Worm (Caenorhabditis elegans) whole organism, mixed stage, embryonic: ENCODE results near the gene R09E12.9.

Source experiments
- M03D4.4 ChIP-seq: sonication (generic microtip); optimal IDR thresholded peaks from 2 replicates; lab custom pipeline; 2017; ENCODE audit warnings: mild to moderate bottlenecking, missing genetic modification characterization, missing compliant biosample characterization
- blmp-1 ChIP-seq: fragments of 150-350 bp; optimal IDR thresholded peaks from 2 replicates; lab custom pipeline; 2014; ENCODE audit warnings: missing biosample characterization, missing genetic modification characterization
- ceh-83 ChIP-seq: fragments of 200-800 bp; sonication (Bioruptor generic); optimal IDR thresholded peaks from 2 replicates; lab custom pipeline; 2018; ENCODE audit warnings: mild to moderate bottlenecking, missing genetic modification characterization, missing compliant biosample characterization
- ces-1 ChIP-seq: fragments of 150-350 bp; optimal IDR thresholded peaks from 2 replicates; lab custom pipeline; 2014; ENCODE audit warnings: missing biosample characterization, missing genetic modification reagents, missing genetic modification characterization
- cnd-1 ChIP-seq: fragments of 200-800 bp; sonication (Bioruptor generic); optimal IDR thresholded peaks from 2 replicates; lab custom pipeline; 2018; ENCODE audit warnings: mild to moderate bottlenecking, missing genetic modification characterization, missing compliant biosample characterization
- drap-1 ChIP-seq: fragments of 200-800 bp; sonication (Bioruptor generic); optimal IDR thresholded peaks from 3 replicates; lab custom pipeline; 2018; ENCODE audit warnings: mild to moderate bottlenecking, missing genetic modification characterization, missing compliant biosample characterization
- elt-1 ChIP-seq: sonication (generic microtip); optimal IDR thresholded peaks from 2 replicates; lab custom pipeline; 2017; ENCODE audit warnings: missing genetic modification characterization, mild to moderate bottlenecking, missing compliant biosample characterization, antibody characterized with exemption, moderate library complexity, borderline replicate concordance; ENCODE audit not compliant: insufficient read depth
- elt-3 ChIP-seq: fragments of 150-350 bp; optimal IDR thresholded peaks from 2 replicates; lab custom pipeline; 2014; ENCODE audit warnings: missing biosample characterization, missing genetic modification characterization
- flh-1 ChIP-seq: fragments of 200-800 bp; sonication (Bioruptor generic); optimal IDR thresholded peaks from 2 replicates; lab custom pipeline; 2018; ENCODE audit warnings: mild to moderate bottlenecking, missing genetic modification characterization, moderate library complexity, missing compliant biosample characterization
- ham-2 ChIP-seq: fragments of 200-800 bp; sonication (Bioruptor generic); optimal IDR thresholded peaks from 2 replicates; lab custom pipeline; 2018; ENCODE audit warnings: mild to moderate bottlenecking, missing genetic modification characterization, missing compliant biosample characterization
- hlh-1 ChIP-seq: fragments of 150-350 bp; optimal IDR thresholded peaks from 2 replicates; lab custom pipeline; 2014; ENCODE audit warnings: missing biosample characterization, missing genetic modification reagents, missing genetic modification characterization
- lin-32 ChIP-seq: fragments of 200-800 bp; sonication (Bioruptor generic); optimal IDR thresholded peaks from 2 replicates; lab custom pipeline; 2018; ENCODE audit warnings: mild to moderate bottlenecking, missing genetic modification characterization, missing compliant biosample characterization
- lsy-2 ChIP-seq: fragments of 150-350 bp; optimal IDR thresholded peaks from 2 replicates; lab custom pipeline; 2014; ENCODE audit warnings: missing biosample characterization, missing genetic modification characterization
- mab-5 ChIP-seq: fragments of 150-350 bp; optimal IDR thresholded peaks from 2 replicates; lab custom pipeline; 2014; ENCODE audit warnings: missing biosample characterization, missing genetic modification characterization
- mep-1 ChIP-seq: fragments of 150-350 bp; optimal IDR thresholded peaks from 2 replicates; lab custom pipeline; 2017; ENCODE audit warnings: missing biosample characterization, missing genetic modification reagents, missing genetic modification characterization, inconsistent platforms
- mls-2 ChIP-seq: sonication (generic microtip); optimal IDR thresholded peaks from 2 replicates; lab custom pipeline; 2016; ENCODE audit warnings: mild to moderate bottlenecking, missing genetic modification characterization, moderate library complexity, missing compliant biosample characterization
- nhr-12 ChIP-seq: fragments of 150-350 bp; optimal IDR thresholded peaks from 2 replicates; lab custom pipeline; 2014; ENCODE audit warnings: missing biosample characterization, missing genetic modification characterization
- nhr-2 ChIP-seq: fragments of 150-350 bp; optimal IDR thresholded peaks from 2 replicates; lab custom pipeline; 2014; ENCODE audit warnings: missing biosample characterization, missing genetic modification characterization
- nhr-237 ChIP-seq: fragments of 150-350 bp; optimal IDR thresholded peaks from 2 replicates; lab custom pipeline; 2014; ENCODE audit warnings: missing biosample characterization, missing genetic modification characterization
- nhr-28 ChIP-seq: fragments of 150-350 bp; optimal IDR thresholded peaks from 2 replicates; lab custom pipeline; 2014; ENCODE audit warnings: missing biosample characterization, missing genetic modification characterization
- pha-4 ChIP-seq: fragments of 150-350 bp; optimal IDR thresholded peaks from 2 replicates; lab custom pipeline; 2018; ENCODE audit warnings: missing biosample characterization, missing genetic modification reagents, missing genetic modification characterization
- snpc-4 ChIP-seq: fragments of 150-350 bp; optimal IDR thresholded peaks from 2 replicates; lab custom pipeline; 2014; ENCODE audit warnings: missing biosample characterization, missing genetic modification characterization
- sptf-1 ChIP-seq: sonication (generic microtip); optimal IDR thresholded peaks from 2 replicates; lab custom pipeline; 2017; ENCODE audit warnings: mild to moderate bottlenecking, missing genetic modification characterization, moderate library complexity, missing compliant biosample characterization
- tbx-8 ChIP-seq: fragments of 200-800 bp; sonication (Bioruptor generic); optimal IDR thresholded peaks from 2 replicates; lab custom pipeline; 2018; ENCODE audit warnings: mild to moderate bottlenecking, missing genetic modification characterization, moderate library complexity, missing compliant biosample characterization
- unc-120 ChIP-seq: sonication (generic microtip); optimal IDR thresholded peaks from 2 replicates; lab custom pipeline; 2017; ENCODE audit warnings: missing genetic modification characterization, missing compliant biosample characterization; ENCODE audit not compliant: poor library complexity, severe bottlenecking
- unc-39 ChIP-seq: fragments of 150-350 bp; optimal IDR thresholded peaks from 2 replicates; lab custom pipeline; 2014; ENCODE audit warnings: missing biosample characterization, missing genetic modification characterization
- unc-62 ChIP-seq: fragments of 150-350 bp; optimal IDR thresholded peaks from 2 replicates; lab custom pipeline; 2014; ENCODE audit warnings: missing biosample characterization, missing genetic modification reagents, missing genetic modification characterization
- ztf-11 ChIP-seq: fragments of 150-350 bp; optimal IDR thresholded peaks from 2 replicates; lab custom pipeline; 2014; ENCODE audit warnings: missing biosample characterization, missing genetic modification characterization

Gene R09E12.9

ce11 chrV:736171-736570 lies 41.2 kb upstream of the R09E12.9 start, which contains the start of gene srj-25:
Gene srj-25, minus strand, starts transcription at chrV:736271.
- no peak for TF ChIP-seq unc-39 (tag; lab: Kevin White, UChicago)
- TF ChIP-seq mls-2 (tag; lab: Kevin White, UChicago), result no peak
- no peak for TF ChIP-seq elt-1 (tag; lab: Kevin White, UChicago)
- no peak for TF ChIP-seq mep-1
- no peak for TF ChIP-seq unc-62 (GFP tag; lab: Kevin White, UChicago)
- TF ChIP-seq nhr-237, result no peak
- no peak for TF ChIP-seq nhr-2 (tag; lab: Kevin White, UChicago)
- no peak for TF ChIP-seq lin-32
- TF ChIP-seq elt-3 (tag; lab: Kevin White, UChicago), result no peak
- no peak for TF ChIP-seq ztf-11 (tag; lab: Kevin White, UChicago)
- no peak for TF ChIP-seq unc-120
- TF ChIP-seq drap-1 (GFP tag; lab: Kevin White, UChicago), result no peak

DNA sequence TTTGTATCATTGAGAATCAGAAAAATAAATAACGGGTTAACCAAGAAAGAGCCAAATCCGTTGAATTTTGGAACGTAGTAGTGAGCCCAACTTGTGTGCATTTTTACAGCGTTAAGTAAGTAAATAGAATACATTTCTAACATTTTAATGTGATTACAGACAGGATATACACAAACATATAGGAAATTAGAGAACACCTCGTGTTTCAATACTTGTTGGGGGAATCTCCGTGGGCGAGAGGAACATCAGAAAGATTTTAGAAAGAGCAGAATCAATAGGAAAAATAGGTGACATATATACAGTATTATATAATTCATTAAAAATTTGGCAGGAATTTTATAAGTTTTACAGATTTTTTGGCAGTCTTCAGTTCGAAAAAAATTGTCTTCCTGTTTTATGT lies 38.6 kb upstream of the R09E12.9 start, which contains the start of gene srj-24:
TSS of gene srj-24 (minus strand) at position 101 of the 400 bp plus-strand sequence.
- no peak for TF ChIP-seq M03D4.4 (tag; lab: Kevin White, UChicago)
- TF ChIP-seq sptf-1, result no peak
- TF ChIP-seq nhr-237, result no peak
- no peak for TF ChIP-seq unc-120
- TF ChIP-seq ham-2 (GFP tag; lab: Kevin White, UChicago), result no peak
- no peak for TF ChIP-seq hlh-1
- TF ChIP-seq mep-1, result no peak
- TF ChIP-seq snpc-4, result no peak
- no peak for TF ChIP-seq unc-39 (tag; lab: Kevin White, UChicago)
- TF ChIP-seq lsy-2 (tag; lab: Kevin White, UChicago), result no peak
- TF ChIP-seq, all 35 proteins: peak for 0

- TF ChIP-seq ztf-11 (tag; lab: Kevin White, UChicago) (no peak), hlh-1 (no peak), flh-1 (GFP tag; lab: Kevin White, UChicago) (no peak), cnd-1 (tag; lab: Kevin White, UChicago) (no peak), nhr-12 (tag; lab: Kevin White, UChicago) (no peak), drap-1 (GFP tag; lab: Kevin White, UChicago) (no peak), blmp-1 (tag; lab: Kevin White, UChicago) (no peak), sptf-1 (no peak), elt-1 (tag; lab: Kevin White, UChicago) (no peak), ceh-83 (no peak), mab-5 (tag; lab: Kevin White, UChicago) (no peak), tbx-8 (no peak), snpc-4 (no peak), unc-62 (GFP tag; lab: Kevin White, UChicago) (no peak)
Measured at ce11 chrV:741820-742219, 35.6 kb upstream of the R09E12.9 start, which contains the start of gene C05E4.7. Gene C05E4.7, plus strand, starts transcription at chrV:742120.

- TF ChIP-seq ham-2 (GFP tag; lab: Kevin White, UChicago), result no peak
Measured at ce11 chrV:743348-743747, 34.1 kb upstream of the R09E12.9 start, which contains the start of gene str-134. Gene str-134, plus strand, starts transcription at chrV:743648.

- no peak for TF ChIP-seq pha-4
- no peak for TF ChIP-seq mls-2 (tag; lab: Kevin White, UChicago)
- no peak for TF ChIP-seq ces-1
- no peak for TF ChIP-seq hlh-1
- TF ChIP-seq, all 35 proteins: peak for 0
Measured at ce11 chrV:748044-748443, 29.4 kb upstream of the R09E12.9 start, which contains the start of gene sri-4. Gene sri-4, plus strand, starts transcription at chrV:748344.

ce11 chrV:752679-753333 lies 24.6 kb upstream of the R09E12.9 start, which contains the start of the genes str-262 and srp-1:
Gene str-262, minus strand, starts transcription at chrV:752779.
Gene srp-1, plus strand, starts transcription at chrV:753283.
- peak; percentile 71 for TF ChIP-seq hlh-1
- TF ChIP-seq nhr-28, result no peak
- TF ChIP-seq, all 35 proteins: peak for 1
